Fruit fly (Drosophila melanogaster): ENCODE measurements around the gene CG6126.
A peak's percentile ranks its signal among the peaks of the same experiment; 100 is the strongest.

DNA sequence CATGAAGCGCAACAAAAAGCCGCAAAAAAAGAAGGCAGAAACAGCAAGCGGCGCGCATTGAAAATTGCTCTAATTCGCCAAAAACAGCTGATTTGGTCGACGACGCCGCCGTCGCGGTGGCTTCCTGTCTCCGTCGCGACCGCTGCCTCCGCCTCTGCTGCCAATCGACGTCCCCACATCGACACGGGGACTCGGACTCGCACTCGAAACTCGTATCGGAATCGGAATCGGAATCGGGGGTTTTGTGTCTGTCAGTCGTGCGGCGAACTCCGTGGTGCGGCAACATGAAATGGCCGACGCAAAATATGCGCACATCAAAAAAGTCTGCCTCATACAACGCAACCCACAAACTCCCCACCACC is 49.0 kb upstream of the CG6126 start:
- TF ChIP-seq pan (optimal IDR thresholded peaks at IDR 0.05) (no peak), CG8478 (optimal IDR thresholded peaks at IDR 0.05) (no peak), usp (GFP tag; optimal IDR thresholded peaks at IDR 0.05) (no peak), EcR (GFP tag; optimal IDR thresholded peaks at IDR 0.05) (no peak), psq (optimal IDR thresholded peaks at IDR 0.05) (no peak), Dll (optimal IDR thresholded peaks at IDR 0.05) (peak; percentile 25)

Data from whole organism.